Fruit fly (Drosophila melanogaster) whole organism, embryonic: Measurements from ENCODE around the gene CG33108.

Experiments
- Ada2b ChIP-seq: fragments of 200-800 bp; sonication (Bioruptor generic); IDR thresholded peaks from 2 replicates; pipeline ENCODE4 v1.3.6; 2022; ENCODE audit warnings: missing biosample characterization, missing genetic modification characterization
- CG12659 ChIP-seq: fragments of 200-800 bp; sonication (Bioruptor generic); optimal IDR thresholded peaks from 3 replicates; lab custom pipeline; 2017; ENCODE audit warnings: mild to moderate bottlenecking, missing biosample characterization, missing genetic modification reagents, missing genetic modification characterization
- CG14014 ChIP-seq: fragments of 200-800 bp; sonication (Bioruptor generic); IDR thresholded peaks from 2 replicates; pipeline ENCODE4 v1.3.6; 2022; ENCODE audit warnings: missing biosample characterization, missing genetic modification characterization
- CG15696 ChIP-seq: fragments of 200-800 bp; sonication (Bioruptor generic); optimal IDR thresholded peaks from 2 replicates; lab custom pipeline; 2019; ENCODE audit warnings: missing biosample characterization, mild to moderate bottlenecking, missing genetic modification characterization, moderate library complexity
- CG17385 ChIP-seq: fragments of 200-800 bp; sonication (Bioruptor generic); optimal IDR thresholded peaks from 3 replicates; lab custom pipeline; 2018; ENCODE audit warnings: missing biosample characterization, mild to moderate bottlenecking, missing genetic modification characterization
- CG18262 ChIP-seq: fragments of 200-800 bp; optimal IDR thresholded peaks from 3 replicates; lab custom pipeline; 2019; ENCODE audit warnings: missing biosample characterization, mild to moderate bottlenecking, missing genetic modification characterization, moderate library complexity
- CG2712 ChIP-seq: fragments of 200-800 bp; optimal IDR thresholded peaks from 3 replicates; lab custom pipeline; 2019; ENCODE audit warnings: missing biosample characterization, mild to moderate bottlenecking, missing genetic modification characterization, moderate library complexity
- CG2889 ChIP-seq: fragments of 200-800 bp; sonication (Bioruptor generic); IDR thresholded peaks from 3 replicates; pipeline ENCODE4 v1.3.6; 2022; ENCODE audit warnings: missing biosample characterization, missing genetic modification characterization
- CG30020 ChIP-seq: fragments of 200-800 bp; optimal IDR thresholded peaks from 2 replicates; lab custom pipeline; 2019; ENCODE audit warnings: missing biosample characterization, mild to moderate bottlenecking, missing genetic modification characterization, moderate library complexity
- CG31224 ChIP-seq: fragments of 200-800 bp; sonication (Bioruptor generic); IDR thresholded peaks from 2 replicates; pipeline ENCODE4 v1.3.6; 2022; ENCODE audit warnings: missing biosample characterization, missing genetic modification characterization
- CG31388 ChIP-seq: fragments of 200-800 bp; sonication (Bioruptor generic); optimal IDR thresholded peaks from 2 replicates; lab custom pipeline; 2016; ENCODE audit warnings: missing biosample characterization, missing genetic modification characterization
- CG31441 ChIP-seq: fragments of 200-800 bp; sonication (Bioruptor generic); IDR thresholded peaks from 2 replicates; pipeline ENCODE4 v1.3.6; 2022; ENCODE audit warnings: missing biosample characterization, missing genetic modification characterization
- CG3407 ChIP-seq: fragments of 200-800 bp; sonication (Bioruptor generic); optimal IDR thresholded peaks from 2 replicates; lab custom pipeline; 2018; ENCODE audit warnings: missing biosample characterization, mild to moderate bottlenecking, missing genetic modification characterization
- CG7987 ChIP-seq: fragments of 200-800 bp; sonication (Bioruptor generic); optimal IDR thresholded peaks from 2 replicates; lab custom pipeline; 2018; ENCODE audit warnings: missing biosample characterization, mild to moderate bottlenecking, missing genetic modification characterization, moderate library complexity
- CG8281 ChIP-seq: fragments of 200-800 bp; sonication (Bioruptor generic); optimal IDR thresholded peaks from 2 replicates; lab custom pipeline; 2018; ENCODE audit warnings: missing biosample characterization, mild to moderate bottlenecking, missing genetic modification characterization, moderate library complexity
- CG8478 ChIP-seq: fragments of >200 bp; optimal IDR thresholded peaks from 2 replicates; lab custom pipeline; 2018
- CG9609 ChIP-seq: fragments of 200-800 bp; sonication (Bioruptor generic); optimal IDR thresholded peaks from 3 replicates; lab custom pipeline; 2016; ENCODE audit warnings: missing biosample characterization, missing genetic modification characterization
- CG9727 ChIP-seq: fragments of 200-800 bp; sonication (Bioruptor generic); optimal IDR thresholded peaks from 3 replicates; lab custom pipeline; 2017; ENCODE audit warnings: missing biosample characterization, mild to moderate bottlenecking, missing genetic modification characterization
- Dek ChIP-seq: fragments of 200-800 bp; sonication (Bioruptor generic); optimal IDR thresholded peaks from 3 replicates; lab custom pipeline; 2019; ENCODE audit warnings: missing biosample characterization, mild to moderate bottlenecking, missing genetic modification characterization, moderate library complexity
- Dref ChIP-seq: fragments of 200-800 bp; sonication (Bioruptor generic); IDR thresholded peaks from 2 replicates; pipeline ENCODE4 v1.3.6; 2022; ENCODE audit warnings: missing biosample characterization, missing genetic modification characterization
- Elba2 ChIP-seq: fragments of 200-800 bp; sonication (Bioruptor generic); optimal IDR thresholded peaks from 3 replicates; lab custom pipeline; 2016; ENCODE audit warnings: missing biosample characterization, missing genetic modification characterization
- Ets65A ChIP-seq: fragments of 200-800 bp; sonication (Bioruptor generic); peaks from one replicate; lab custom pipeline; 2016; ENCODE audit warnings: missing biosample characterization, missing genetic modification characterization
- Ets97D ChIP-seq: fragments of 200-800 bp; sonication (Bioruptor generic); optimal IDR thresholded peaks from 3 replicates; lab custom pipeline; 2016; ENCODE audit warnings: missing biosample characterization, missing genetic modification characterization
- Fer1 ChIP-seq: fragments of 200-800 bp; sonication (Bioruptor generic); optimal IDR thresholded peaks from 2 replicates; lab custom pipeline; 2017; ENCODE audit warnings: missing biosample characterization, mild to moderate bottlenecking, missing genetic modification characterization
- Gug ChIP-seq: fragments of 200-800 bp; sonication (Bioruptor generic); IDR thresholded peaks from 4 replicates; pipeline ENCODE4 v1.3.6; 2022; ENCODE audit warnings: missing biosample characterization, missing genetic modification characterization
- H2.0 ChIP-seq: fragments of 200-800 bp; sonication (Bioruptor generic); IDR thresholded peaks from 2 replicates; pipeline ENCODE4 v1.3.6; 2022; ENCODE audit warnings: missing biosample characterization, missing genetic modification characterization
- Hr39 ChIP-seq: fragments of >200 bp; optimal IDR thresholded peaks from 2 replicates; lab custom pipeline; 2017
- Jarid2 ChIP-seq: fragments of 200-800 bp; sonication (Bioruptor generic); optimal IDR thresholded peaks from 3 replicates; lab custom pipeline; 2017; ENCODE audit warnings: mild to moderate bottlenecking, missing biosample characterization, missing genetic modification reagents, missing genetic modification characterization
- Mrtf ChIP-seq: fragments of 200-800 bp; sonication (Bioruptor generic); IDR thresholded peaks from 3 replicates; pipeline ENCODE4 v1.3.6; 2022; ENCODE audit warnings: missing biosample characterization, missing genetic modification characterization
- Ptx1 ChIP-seq: fragments of 200-800 bp; sonication (Bioruptor generic); IDR thresholded peaks from 2 replicates; pipeline ENCODE4 v1.3.6; 2022; ENCODE audit warnings: missing biosample characterization, missing genetic modification characterization
- Trl ChIP-seq, 3 experiments: fragments of >200 bp in 2 of 3; fragments of 200-800 bp in 1 of 3; sonication (Bioruptor generic) in 1 of 3; optimal IDR thresholded peaks; 2 replicates in 1 of 3; 3 replicates in 2 of 3; lab custom pipeline; 2016 to 2017; ENCODE audit warnings: missing biosample characterization in 1 of 3, missing genetic modification characterization in 1 of 3
- Vsx1 ChIP-seq: fragments of 200-800 bp; sonication (Bioruptor generic); optimal IDR thresholded peaks from 2 replicates; lab custom pipeline; 2017; ENCODE audit warnings: missing biosample characterization, mild to moderate bottlenecking, missing genetic modification characterization, missing genetic modification reagents
- Xrp1 ChIP-seq: fragments of 200-800 bp; sonication (Bioruptor generic); IDR thresholded peaks from 2 replicates; pipeline ENCODE4 v1.3.6; 2022; ENCODE audit warnings: missing biosample characterization, missing genetic modification characterization
- ac ChIP-seq: fragments of 200-800 bp; sonication (Bioruptor generic); optimal IDR thresholded peaks from 3 replicates; lab custom pipeline; 2017; ENCODE audit warnings: missing biosample characterization, mild to moderate bottlenecking, missing genetic modification characterization
- amos ChIP-seq: fragments of 200-800 bp; sonication (Bioruptor generic); IDR thresholded peaks from 2 replicates; pipeline ENCODE4 v1.3.6; 2022; ENCODE audit warnings: missing biosample characterization, missing genetic modification characterization; ENCODE audit not compliant: partially characterized antibody
- cwo ChIP-seq: fragments of 200-800 bp; sonication (Bioruptor generic); optimal IDR thresholded peaks from 3 replicates; lab custom pipeline; 2017; ENCODE audit warnings: missing biosample characterization, missing genetic modification characterization, mild to moderate bottlenecking, moderate library complexity, missing genetic modification reagents
- fru ChIP-seq: fragments of >200 bp; optimal IDR thresholded peaks from 2 replicates; lab custom pipeline; 2017
- grn ChIP-seq: fragments of 200-800 bp; sonication (Bioruptor generic); optimal IDR thresholded peaks from 3 replicates; lab custom pipeline; 2017; ENCODE audit warnings: missing biosample characterization, missing genetic modification characterization
- jigr1 ChIP-seq: fragments of 200-800 bp; sonication (Bioruptor generic); IDR thresholded peaks from 3 replicates; pipeline ENCODE4 v1.3.6; 2022; ENCODE audit warnings: missing biosample characterization, missing genetic modification characterization
- lbe ChIP-seq: fragments of 200-800 bp; sonication (Bioruptor generic); optimal IDR thresholded peaks from 2 replicates; lab custom pipeline; 2016; ENCODE audit warnings: missing biosample characterization, mild to moderate bottlenecking, missing genetic modification characterization
- lola ChIP-seq, 3 experiments: fragments of >200 bp in 2 of 3; fragments of 200-800 bp in 1 of 3; sonication (Bioruptor generic) in 1 of 3; optimal IDR thresholded peaks; 2 replicates each; lab custom pipeline; 2017 to 2019; ENCODE audit warnings: missing biosample characterization in 3 of 3, missing genetic modification characterization in 3 of 3, mild to moderate bottlenecking in 1 of 3, moderate library complexity in 1 of 3
- mld ChIP-seq: fragments of 200-800 bp; sonication (Bioruptor generic); IDR thresholded peaks from 3 replicates; pipeline ENCODE4 v1.3.6; 2022; ENCODE audit warnings: missing biosample characterization, missing genetic modification characterization; ENCODE audit not compliant: partially characterized antibody
- oc ChIP-seq: fragments of 200-800 bp; sonication (Bioruptor generic); optimal IDR thresholded peaks from 2 replicates; lab custom pipeline; 2018; ENCODE audit warnings: missing biosample characterization, mild to moderate bottlenecking, missing genetic modification characterization, moderate library complexity
- pita ChIP-seq: fragments of 200-800 bp; sonication (Bioruptor generic); optimal IDR thresholded peaks from 2 replicates; lab custom pipeline; 2017; ENCODE audit warnings: missing biosample characterization, mild to moderate bottlenecking, missing genetic modification characterization
- pnt ChIP-seq: fragments of 200-800 bp; sonication (Bioruptor generic); optimal IDR thresholded peaks from 3 replicates; lab custom pipeline; 2016; ENCODE audit warnings: missing biosample characterization, missing genetic modification characterization
- sc ChIP-seq, 3 experiments: fragments of >200 bp in 2 of 3; fragments of 200-800 bp in 1 of 3; sonication (Bioruptor generic) in 1 of 3; optimal IDR thresholded peaks; 2 replicates in 2 of 3; 3 replicates in 1 of 3; lab custom pipeline; 2017; ENCODE audit warnings: mild to moderate bottlenecking in 1 of 3, missing biosample characterization in 1 of 3, missing genetic modification characterization in 1 of 3, missing genetic modification reagents in 1 of 3
- slp2 ChIP-seq: fragments of 200-800 bp; sonication (Bioruptor generic); optimal IDR thresholded peaks from 2 replicates; lab custom pipeline; 2016; ENCODE audit warnings: missing biosample characterization, missing genetic modification characterization
- so ChIP-seq: fragments of 200-800 bp; sonication (Bioruptor generic); IDR thresholded peaks from 3 replicates; pipeline ENCODE4 v1.3.6; 2022; ENCODE audit warnings: missing biosample characterization, missing genetic modification characterization
- unc-4 ChIP-seq: fragments of 200-800 bp; sonication (Bioruptor generic); IDR thresholded peaks from 2 replicates; pipeline ENCODE4 v1.3.6; 2022; ENCODE audit warnings: missing biosample characterization, missing genetic modification characterization; ENCODE audit not compliant: partially characterized antibody
- vnd ChIP-seq: fragments of 200-800 bp; sonication (Bioruptor generic); IDR thresholded peaks from 3 replicates; pipeline ENCODE4 v1.3.6; 2022; ENCODE audit warnings: missing biosample characterization, missing genetic modification characterization; ENCODE audit not compliant: partially characterized antibody

The CG33108 gene

dm6 chr3R:24010637-24011214 is 15.3 kb downstream of the CG33108 start (continued):
- TF ChIP-seq jigr1 (0 out of 3 replicates have a peak, but pooled peaks have one; percentile 29), Vsx1 (GFP tag; lab: Kevin White, UChicago) (peak; percentile 11), lbe (GFP tag; lab: Kevin White, UChicago) (no peak), CG30020 (no peak), Gug (GFP tag; lab: Robert Waterston, UW) (peak; percentile 9; the same call in 1 of the 4 replicates), Trl (optimal IDR thresholded peaks at IDR 0.05; lab: Kevin White, UChicago) (no peak), Trl (GFP tag; optimal IDR thresholded peaks at IDR 0.05; lab: Kevin White, UChicago) (no peak), vnd (GFP tag; lab: Robert Waterston, UW) (no peak), Fer1 (GFP tag; lab: Kevin White, UChicago) (peak; percentile 85), CG9727 (GFP tag; lab: Kevin White, UChicago) (peak; percentile 56), CG31388 (no peak), unc-4 (GFP tag; lab: Robert Waterston, UW) (no peak), Mrtf (GFP tag; lab: Robert Waterston, UW) (peak; percentile 52; the same call in 1 of the 3 replicates), CG2712 (tag; lab: Kevin White, UChicago) (peak; percentile 46), sc (optimal IDR thresholded peaks at IDR 0.05; lab: Kevin White, UChicago) (no peak), sc (GFP tag; optimal IDR thresholded peaks at IDR 0.05; lab: Kevin White, UChicago) (peak; percentile 23), mld (GFP tag; lab: Robert Waterston, UW) (no peak), CG8281 (tag; lab: Kevin White, UChicago) (no peak), amos (GFP tag; lab: Robert Waterston, UW) (no peak), Ets97D (no peak), CG31224 (GFP tag; lab: Robert Waterston, UW) (peak; percentile 51; the same call in 1 of the 2 replicates), CG14014 (peak; percentile 78), CG7987 (GFP tag; lab: Kevin White, UChicago) (no peak), cwo (GFP tag; lab: Kevin White, UChicago) (peak; percentile 57), CG9609 (GFP tag; lab: Kevin White, UChicago) (no peak), Ets65A (GFP tag; lab: Kevin White, UChicago) (peak; percentile 52), grn (GFP tag; lab: Kevin White, UChicago) (no peak), fru (lab: Kevin White, UChicago) (no peak), Ptx1 (GFP tag; lab: Robert Waterston, UW) (peak; percentile 73), CG12659 (GFP tag; lab: Kevin White, UChicago) (peak; percentile 73), oc (peak; percentile 38), Ada2b (peak; percentile 78), ac (GFP tag; lab: Kevin White, UChicago) (no peak), CG2889 (0 out of 3 replicates have a peak, but pooled peaks have one; percentile 53), CG18262 (tag; lab: Kevin White, UChicago) (peak; percentile 45), pita (GFP tag; lab: Kevin White, UChicago) (no peak), CG3407 (GFP tag; lab: Kevin White, UChicago) (peak; percentile 35), lola (GFP tag; optimal IDR thresholded peaks at IDR 0.05; lab: Kevin White, UChicago) (no peak), CG17385 (GFP tag; lab: Kevin White, UChicago) (peak; percentile 68), Dek (tag; lab: Kevin White, UChicago) (peak; percentile 64), Elba2 (GFP tag; lab: Kevin White, UChicago) (no peak), CG31441 (GFP tag; lab: Robert Waterston, UW) (peak; percentile 61), Xrp1 (GFP tag; lab: Robert Waterston, UW) (peak; percentile 65; the same call in 1 of the 2 replicates), Hr39 (lab: Kevin White, UChicago) (no peak), slp2 (GFP tag; lab: Kevin White, UChicago) (no peak), H2.0 (peak; percentile 52; the same call in 1 of the 2 replicates), CG15696 (tag; lab: Kevin White, UChicago) (no peak), so (GFP tag; lab: Robert Waterston, UW) (peak; percentile 48; the same call in 1 of the 3 replicates), Dref (GFP tag; lab: Robert Waterston, UW) (no peak), CG8478 (lab: Kevin White, UChicago) (no peak), pnt (GFP tag; lab: Kevin White, UChicago) (no peak), Jarid2 (GFP tag; lab: Kevin White, UChicago) (no peak)
